Fruit fly (Drosophila melanogaster) whole organism, prepupa: ENCODE results near the gene CG14113.

Source experiments
- Blimp-1 ChIP-seq: fragments of 200-800 bp; sonication (Bioruptor generic); optimal IDR thresholded peaks from 3 replicates; lab custom pipeline; 2017; ENCODE audit warnings: missing biosample characterization, missing genetic modification characterization, mild to moderate bottlenecking, moderate library complexity, missing genetic modification reagents
- CG11294 ChIP-seq: fragments of 200-800 bp; sonication (Bioruptor generic); IDR thresholded peaks from 2 replicates; pipeline ENCODE4 v1.3.6; 2022; ENCODE audit warnings: missing biosample characterization, missing genetic modification characterization
- CG11762 ChIP-seq: fragments of 200-800 bp; sonication (Bioruptor generic); optimal IDR thresholded peaks from 3 replicates; lab custom pipeline; 2016; ENCODE audit warnings: missing biosample characterization, missing genetic modification characterization; ENCODE audit not compliant: insufficient read depth
- CG11902 ChIP-seq: fragments of 200-800 bp; sonication (Bioruptor generic); optimal IDR thresholded peaks from 3 replicates; lab custom pipeline; 2016; ENCODE audit warnings: missing biosample characterization, missing genetic modification characterization
- CG15336 ChIP-seq: fragments of 200-800 bp; sonication (Bioruptor generic); IDR thresholded peaks from 2 replicates; pipeline ENCODE4 v1.3.6; 2022; ENCODE audit warnings: missing biosample characterization, missing genetic modification characterization
- CG3032 ChIP-seq: fragments of 200-800 bp; optimal IDR thresholded peaks from 2 replicates; lab custom pipeline; 2019; ENCODE audit warnings: missing biosample characterization, mild to moderate bottlenecking, missing genetic modification characterization, moderate library complexity
- CG31627 ChIP-seq: fragments of 200-800 bp; sonication (Bioruptor generic); optimal IDR thresholded peaks from 3 replicates; lab custom pipeline; 2016; ENCODE audit warnings: missing biosample characterization, missing genetic modification characterization
- CG34406 ChIP-seq: fragments of 200-800 bp; sonication (Bioruptor generic); optimal IDR thresholded peaks from 3 replicates; lab custom pipeline; 2016; ENCODE audit warnings: missing biosample characterization, missing genetic modification characterization
- CG3919 ChIP-seq: fragments of 200-800 bp; sonication (Bioruptor generic); optimal IDR thresholded peaks from 3 replicates; lab custom pipeline; 2016; ENCODE audit warnings: missing biosample characterization, missing genetic modification characterization
- CG6808 ChIP-seq: fragments of 200-800 bp; sonication (Bioruptor generic); optimal IDR thresholded peaks from 3 replicates; lab custom pipeline; 2017; ENCODE audit warnings: missing biosample characterization, missing genetic modification characterization, mild to moderate bottlenecking, moderate library complexity, missing genetic modification reagents
- CG6854 ChIP-seq: fragments of 200-800 bp; sonication (Bioruptor generic); optimal IDR thresholded peaks from 2 replicates; lab custom pipeline; 2017; ENCODE audit warnings: missing biosample characterization, mild to moderate bottlenecking, missing genetic modification characterization
- CG7368 ChIP-seq: fragments of 200-800 bp; sonication (Bioruptor generic); optimal IDR thresholded peaks from 3 replicates; lab custom pipeline; 2016; ENCODE audit warnings: missing biosample characterization, missing genetic modification characterization
- CG8319 ChIP-seq: fragments of 200-800 bp; sonication (Bioruptor generic); optimal IDR thresholded peaks from 3 replicates; lab custom pipeline; 2016; ENCODE audit warnings: missing biosample characterization, missing genetic modification characterization
- Eip93F ChIP-seq: fragments of 200-800 bp; sonication (Bioruptor generic); optimal IDR thresholded peaks from 2 replicates; lab custom pipeline; 2016; ENCODE audit warnings: missing biosample characterization, mild to moderate bottlenecking, missing genetic modification characterization
- Ets21C ChIP-seq: fragments of 200-800 bp; sonication (Bioruptor generic); optimal IDR thresholded peaks from 3 replicates; lab custom pipeline; 2016; ENCODE audit warnings: missing biosample characterization, missing genetic modification characterization
- Gug ChIP-seq: fragments of 200-800 bp; sonication (Bioruptor generic); IDR thresholded peaks from 2 replicates; pipeline ENCODE4 v1.3.6; 2022; ENCODE audit warnings: missing biosample characterization, missing genetic modification characterization
- Hr38 ChIP-seq: sonication (Bioruptor generic); optimal IDR thresholded peaks from 2 replicates; lab custom pipeline; 2016; ENCODE audit warnings: missing biosample characterization, missing genetic modification characterization
- Hr39 ChIP-seq: fragments of 200-800 bp; sonication (Bioruptor generic); optimal IDR thresholded peaks from 2 replicates; lab custom pipeline; 2016; ENCODE audit warnings: missing biosample characterization, missing genetic modification characterization
- Lpt ChIP-seq: fragments of 200-800 bp; sonication (Bioruptor generic); optimal IDR thresholded peaks from 3 replicates; lab custom pipeline; 2016; ENCODE audit warnings: missing biosample characterization, missing genetic modification characterization
- Met ChIP-seq: fragments of 200-800 bp; sonication (Bioruptor generic); optimal IDR thresholded peaks from 3 replicates; lab custom pipeline; 2016; ENCODE audit warnings: missing biosample characterization, missing genetic modification characterization
- OdsH ChIP-seq: fragments of 200-800 bp; sonication (Bioruptor generic); optimal IDR thresholded peaks from 3 replicates; lab custom pipeline; 2016; ENCODE audit warnings: missing biosample characterization, missing genetic modification characterization
- Smox ChIP-seq: fragments of 200-800 bp; sonication (Bioruptor generic); optimal IDR thresholded peaks from 3 replicates; lab custom pipeline; 2016; ENCODE audit warnings: missing biosample characterization, missing genetic modification characterization
- Sox102F ChIP-seq: fragments of 200-800 bp; sonication (Bioruptor generic); optimal IDR thresholded peaks from 2 replicates; lab custom pipeline; 2016; ENCODE audit warnings: missing biosample characterization, mild to moderate bottlenecking, missing genetic modification characterization
- Sox14 ChIP-seq: fragments of 200-800 bp; sonication (Bioruptor generic); optimal IDR thresholded peaks from 3 replicates; lab custom pipeline; 2016; ENCODE audit warnings: missing biosample characterization, missing genetic modification characterization
- Sox15 ChIP-seq: fragments of 200-800 bp; sonication (Bioruptor generic); optimal IDR thresholded peaks from 3 replicates; lab custom pipeline; 2016; ENCODE audit warnings: missing biosample characterization, missing genetic modification characterization
- achi ChIP-seq: fragments of 200-800 bp; sonication (Bioruptor generic); optimal IDR thresholded peaks from 3 replicates; lab custom pipeline; 2016; ENCODE audit warnings: missing biosample characterization, missing genetic modification characterization
- cyc ChIP-seq: fragments of 200-800 bp; sonication (Bioruptor generic); optimal IDR thresholded peaks from 3 replicates; lab custom pipeline; 2016; ENCODE audit warnings: missing biosample characterization, missing genetic modification characterization
- dac ChIP-seq: fragments of 200-800 bp; sonication (Bioruptor generic); optimal IDR thresholded peaks from 2 replicates; lab custom pipeline; 2017; ENCODE audit warnings: missing biosample characterization, mild to moderate bottlenecking, missing genetic modification characterization
- dsx ChIP-seq: fragments of 200-800 bp; optimal IDR thresholded peaks from 3 replicates; lab custom pipeline; 2019; ENCODE audit warnings: missing biosample characterization, mild to moderate bottlenecking, missing genetic modification characterization, moderate library complexity; ENCODE audit not compliant: poor library complexity, severe bottlenecking
- eg ChIP-seq: fragments of 200-800 bp; sonication (Bioruptor generic); IDR thresholded peaks from 3 replicates; pipeline ENCODE4 v1.3.6; 2022; ENCODE audit warnings: missing biosample characterization, missing genetic modification characterization
- fd59A ChIP-seq: fragments of 200-800 bp; sonication (Bioruptor generic); optimal IDR thresholded peaks from 2 replicates; lab custom pipeline; 2017; ENCODE audit warnings: missing biosample characterization, mild to moderate bottlenecking, missing genetic modification characterization, missing genetic modification reagents
- fd85E ChIP-seq: fragments of 200-800 bp; sonication (Bioruptor generic); optimal IDR thresholded peaks from 3 replicates; lab custom pipeline; 2016; ENCODE audit warnings: missing biosample characterization, missing genetic modification characterization
- fkh ChIP-seq: fragments of 200-800 bp; sonication (Bioruptor generic); optimal IDR thresholded peaks from 3 replicates; lab custom pipeline; 2017; ENCODE audit warnings: missing biosample characterization, mild to moderate bottlenecking, missing genetic modification characterization, moderate library complexity
- lz ChIP-seq: fragments of 200-800 bp; sonication (Bioruptor generic); optimal IDR thresholded peaks from 3 replicates; lab custom pipeline; 2016; ENCODE audit warnings: missing biosample characterization, missing genetic modification characterization
- net ChIP-seq: fragments of 200-800 bp; sonication (Bioruptor generic); optimal IDR thresholded peaks from 3 replicates; lab custom pipeline; 2016; ENCODE audit warnings: missing biosample characterization, missing genetic modification characterization
- pdm3 ChIP-seq: fragments of 200-800 bp; sonication (Bioruptor generic); optimal IDR thresholded peaks from 3 replicates; lab custom pipeline; 2016; ENCODE audit warnings: missing biosample characterization, missing genetic modification characterization
- spab ChIP-seq: fragments of 200-800 bp; sonication (Bioruptor generic); optimal IDR thresholded peaks from 2 replicates; lab custom pipeline; 2017; ENCODE audit warnings: missing biosample characterization, mild to moderate bottlenecking, missing genetic modification characterization, missing genetic modification reagents
- ss ChIP-seq, 2 experiments: fragments of 200-800 bp; sonication (Bioruptor generic); optimal IDR thresholded peaks; 2 replicates in 1 of 2; 3 replicates in 1 of 2; lab custom pipeline; 2017 to 2018; ENCODE audit warnings: mild to moderate bottlenecking in 2 of 2, missing biosample characterization in 2 of 2, missing genetic modification characterization in 2 of 2, moderate library complexity in 1 of 2
- svp ChIP-seq: fragments of 200-800 bp; sonication (Bioruptor generic); peaks from one replicate; lab custom pipeline; 2016; ENCODE audit warnings: missing biosample characterization, missing genetic modification characterization
- vri ChIP-seq: fragments of 200-800 bp; sonication (Bioruptor generic); optimal IDR thresholded peaks from 3 replicates; lab custom pipeline; 2016; ENCODE audit warnings: missing biosample characterization, mild to moderate bottlenecking, missing genetic modification characterization

The CG14113 gene

DNA sequence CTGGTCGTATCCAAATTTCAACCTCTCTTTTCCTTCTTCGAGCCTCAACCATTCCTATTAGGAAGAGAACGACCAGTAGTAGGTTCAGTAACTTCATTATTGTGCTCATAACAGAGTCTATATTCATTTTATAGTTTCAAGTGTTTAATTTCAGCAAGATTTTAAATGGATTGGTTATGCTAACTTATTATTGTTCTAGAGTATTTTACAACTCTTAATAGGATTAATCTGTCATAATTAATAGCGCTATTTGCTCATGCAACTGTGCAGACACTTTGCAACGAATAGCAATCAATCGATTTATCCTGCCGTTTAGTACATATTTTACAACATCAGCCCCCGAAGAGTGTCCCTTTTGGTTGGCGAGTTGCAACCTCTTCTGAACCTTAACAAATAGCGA, 32.2 kb upstream of the CG14113 start, which contains the start of gene Sfp70A4:
TSS of gene Sfp70A4 (minus strand) at position 101 of the 400 bp plus-strand sequence.
- TF ChIP-seq Gug (no peak), lz (GFP tag; lab: Kevin White, UChicago) (no peak), Met (GFP tag; lab: Kevin White, UChicago) (no peak), Hr39 (GFP tag; lab: Kevin White, UChicago) (no peak), spab (GFP tag; lab: Kevin White, UChicago) (no peak), achi (no peak), OdsH (GFP tag; lab: Kevin White, UChicago) (no peak), fkh (no peak), CG15336 (GFP tag; lab: Robert Waterston, UW) (no peak), dsx (GFP tag; lab: Kevin White, UChicago) (no peak), Blimp-1 (GFP tag; lab: Kevin White, UChicago) (no peak), vri (no peak), Hr38 (GFP tag; lab: Kevin White, UChicago) (no peak), CG31627 (GFP tag; lab: Kevin White, UChicago) (no peak)

DNA sequence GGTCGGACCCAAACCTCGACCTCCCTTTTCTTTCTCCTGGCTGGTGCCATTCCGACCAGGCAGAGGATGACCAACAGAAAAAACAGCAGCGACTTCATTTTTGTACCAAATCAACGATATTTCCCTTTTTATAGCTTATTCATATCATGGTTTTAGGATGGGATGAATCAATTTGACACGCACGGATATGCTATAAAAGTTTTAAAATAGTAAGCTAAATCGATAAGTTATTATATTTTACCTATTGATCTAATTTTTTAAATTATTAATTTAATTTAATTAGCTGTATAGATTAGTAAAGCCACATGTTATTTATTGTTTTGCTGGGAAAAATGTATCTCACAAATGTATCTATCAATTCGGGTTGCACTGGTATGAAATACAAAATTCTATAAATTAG, 30.0 kb upstream of the CG14113 start, which contains the start of gene CG42481:
TSS of gene CG42481 (minus strand) at position 101 of the 400 bp plus-strand sequence.
- TF ChIP-seq Ets21C (GFP tag; lab: Kevin White, UChicago) (no peak), eg (GFP tag; lab: Robert Waterston, UW) (no peak), CG34406 (GFP tag; lab: Kevin White, UChicago) (no peak), Sox15 (GFP tag; lab: Kevin White, UChicago) (no peak), CG8319 (GFP tag; lab: Kevin White, UChicago) (no peak), Lpt (GFP tag; lab: Kevin White, UChicago) (no peak), dsx (GFP tag; lab: Kevin White, UChicago) (no peak), CG3032 (tag; lab: Kevin White, UChicago) (no peak), fd59A (no peak), cyc (GFP tag; lab: Kevin White, UChicago) (no peak), CG7368 (GFP tag; lab: Kevin White, UChicago) (no peak)

DNA sequence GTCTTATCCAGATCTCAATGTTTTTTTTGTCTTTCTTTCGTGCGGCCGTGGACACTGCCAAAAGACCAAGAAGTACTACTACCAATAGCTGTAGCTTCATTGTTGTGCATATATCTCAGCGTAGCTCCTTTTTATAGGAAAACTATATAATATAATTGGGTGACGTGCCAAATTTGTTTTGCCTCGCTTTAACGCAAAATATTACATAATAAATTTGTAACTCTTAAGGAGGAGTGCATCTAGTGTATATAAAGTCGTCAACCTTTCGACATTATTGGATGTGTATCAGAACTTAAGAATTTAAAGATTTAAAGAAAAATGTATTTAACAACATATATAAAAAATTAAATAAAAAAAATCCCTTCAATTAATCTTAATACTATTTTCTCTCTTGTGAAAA, 28.9 kb upstream of the CG14113 start, which contains the start of gene CG43147:
TSS of gene CG43147 (minus strand) at position 101 of the 400 bp plus-strand sequence.
- TF ChIP-seq Sox15 (GFP tag; lab: Kevin White, UChicago) (no peak), Sox102F (GFP tag; lab: Kevin White, UChicago) (no peak), CG11902 (GFP tag; lab: Kevin White, UChicago) (no peak), Lpt (GFP tag; lab: Kevin White, UChicago) (no peak), CG6854 (GFP tag; lab: Kevin White, UChicago) (no peak), net (GFP tag; lab: Kevin White, UChicago) (no peak), eg (GFP tag; lab: Robert Waterston, UW) (no peak), dsx (GFP tag; lab: Kevin White, UChicago) (no peak), CG3919 (GFP tag; lab: Kevin White, UChicago) (no peak), CG31627 (GFP tag; lab: Kevin White, UChicago) (no peak), CG6808 (GFP tag; lab: Kevin White, UChicago) (no peak), Gug (no peak), svp (no peak), fd85E (no peak)

DNA sequence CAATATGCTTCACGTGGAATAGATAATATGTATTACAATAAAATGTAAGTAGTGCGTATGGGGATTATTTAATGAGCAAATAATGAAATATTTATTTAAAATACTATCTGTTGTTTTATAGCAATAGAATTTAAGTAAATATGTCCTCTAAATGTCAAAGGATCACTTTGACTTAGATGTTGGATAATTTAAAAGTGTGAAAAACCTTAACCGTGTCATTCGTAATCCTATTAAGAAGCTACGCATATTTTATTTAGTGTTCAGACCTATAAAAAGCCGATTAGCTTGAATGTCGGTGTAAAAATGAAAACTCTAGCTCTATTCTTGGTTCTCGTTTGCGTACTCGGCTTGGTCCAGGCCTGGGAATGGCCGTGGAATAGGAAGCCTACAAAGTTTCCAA, 27.6 kb upstream of the CG14113 start, which contains the start of gene SP:
TSS of gene SP (plus strand) at position 301 of the 400 bp plus-strand sequence.
- TF ChIP-seq pdm3 (GFP tag; lab: Kevin White, UChicago) (no peak), Eip93F (no peak), CG15336 (GFP tag; lab: Robert Waterston, UW) (no peak), fkh (no peak), CG34406 (GFP tag; lab: Kevin White, UChicago) (no peak), Met (GFP tag; lab: Kevin White, UChicago) (no peak), dac (GFP tag; lab: Kevin White, UChicago) (no peak), achi (no peak), Hr38 (GFP tag; lab: Kevin White, UChicago) (no peak), Lpt (GFP tag; lab: Kevin White, UChicago) (no peak), CG11762 (GFP tag; lab: Kevin White, UChicago) (no peak), Smox (GFP tag; lab: Kevin White, UChicago) (no peak), ss (GFP tag; optimal IDR thresholded peaks at IDR 0.05; lab: Kevin White, UChicago) (no peak), CG11294 (no peak), Ets21C (GFP tag; lab: Kevin White, UChicago) (no peak), dsx (GFP tag; lab: Kevin White, UChicago) (no peak), Sox14 (no peak)
